Fruit fly (Drosophila melanogaster): Measurements from ENCODE around the gene CG2767.
"Not testable (repeated sequence)": the region's sequence is repeated elsewhere in the genome, so short reads cannot be mapped to it uniquely, and the experiment has no call there.

Gene CG2767

DNA sequence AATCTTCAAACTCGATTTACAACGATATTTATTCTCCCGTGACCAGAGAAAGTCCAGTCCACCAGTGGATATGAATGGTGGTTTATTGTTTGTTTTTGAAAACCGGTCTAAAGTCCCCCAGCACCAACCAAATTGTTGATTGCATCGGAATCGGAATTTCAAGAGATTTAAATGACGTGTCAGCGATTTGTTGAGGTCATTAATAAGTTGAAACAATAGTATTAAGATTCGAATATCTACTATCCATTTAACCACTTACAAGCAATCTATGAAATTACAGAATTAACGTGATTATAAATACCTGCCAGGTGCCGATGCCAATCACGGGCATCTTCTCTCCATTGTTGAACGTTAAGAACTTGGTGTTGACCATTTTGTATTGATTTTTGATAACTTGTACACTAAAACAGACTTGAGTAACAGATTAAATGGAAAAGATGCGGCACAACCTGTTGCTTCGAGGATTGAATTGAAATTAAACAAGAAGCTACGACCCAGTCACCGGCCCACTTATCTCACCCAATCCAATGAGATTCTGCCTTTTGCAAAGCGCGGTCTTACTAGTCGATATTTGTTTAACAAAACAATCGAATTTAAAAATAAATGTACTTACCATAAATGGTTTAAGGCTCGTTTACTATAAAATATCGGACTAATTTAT, at the start of gene CG2767:
CG2767 (minus strand) TSS at position 516 of the 661 bp plus-strand sequence.
- TF ChIP-seq CG9948 (tag; optimal IDR thresholded peaks at IDR 0.05) (no peak), CG12605 (GFP tag; IDR thresholded peaks at IDR 0.05) (peak; percentile 87), EcR (GFP tag; optimal IDR thresholded peaks at IDR 0.05) (peak; percentile 54), rn (GFP tag; IDR thresholded peaks at IDR 0.05) (no peak)

DNA sequence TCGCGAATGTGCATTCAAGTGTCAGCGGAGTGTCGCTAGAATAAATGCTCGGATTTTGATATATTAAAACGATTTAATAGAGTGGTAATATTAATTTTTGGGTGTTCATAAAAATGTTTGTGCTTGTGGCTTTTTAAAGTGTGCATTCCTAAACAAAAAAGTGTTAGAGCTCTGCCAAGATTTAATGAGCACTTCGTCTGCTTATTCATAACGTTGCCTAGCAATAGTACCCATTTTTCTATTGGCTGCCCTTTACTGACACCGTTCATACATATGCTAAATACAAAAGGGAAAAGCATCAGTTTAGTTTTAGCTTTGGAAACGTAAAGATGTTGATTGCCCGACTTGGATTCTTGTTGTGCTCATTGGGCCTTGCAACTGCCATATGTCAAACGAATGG, 41.5 kb upstream of the CG2767 start, which contains the start of gene CG43061:
CG43061 (plus strand) TSS at position 301 of the 400 bp plus-strand sequence.
- not testable (repeated sequence) for TF ChIP-seq Ets98B (GFP tag; IDR thresholded peaks at IDR 0.05); Snoo (tag; optimal IDR thresholded peaks at IDR 0.05); fd96Ca (GFP tag; IDR thresholded peaks at IDR 0.05)

DNA sequence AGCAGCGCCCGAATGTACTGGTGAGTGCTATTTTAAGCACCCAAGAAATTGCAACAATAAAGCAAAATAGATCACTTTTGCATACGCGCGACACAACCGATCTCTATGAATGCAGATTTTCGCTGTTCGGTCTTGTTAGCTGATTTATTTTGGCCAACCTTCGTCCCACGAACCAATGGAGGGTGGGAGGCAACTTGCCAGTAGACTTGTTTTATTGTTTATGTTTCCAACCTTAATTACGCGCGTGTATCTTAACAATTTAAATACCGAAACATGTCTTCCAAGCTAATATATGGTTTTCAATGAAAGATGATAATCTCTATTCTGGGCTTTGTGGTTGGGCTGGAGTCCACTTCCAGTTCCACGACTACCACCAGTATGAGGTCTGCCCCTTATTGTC, 41.0 kb upstream of the CG2767 start, which contains the start of gene CG43618:
CG43618 (plus strand) TSS at position 301 of the 400 bp plus-strand sequence.
- not testable (repeated sequence) for TF ChIP-seq CG8159 (tag; optimal IDR thresholded peaks at IDR 0.05); CG17806 (tag; optimal IDR thresholded peaks at IDR 0.05); fd96Ca (GFP tag; IDR thresholded peaks at IDR 0.05)

DNA sequence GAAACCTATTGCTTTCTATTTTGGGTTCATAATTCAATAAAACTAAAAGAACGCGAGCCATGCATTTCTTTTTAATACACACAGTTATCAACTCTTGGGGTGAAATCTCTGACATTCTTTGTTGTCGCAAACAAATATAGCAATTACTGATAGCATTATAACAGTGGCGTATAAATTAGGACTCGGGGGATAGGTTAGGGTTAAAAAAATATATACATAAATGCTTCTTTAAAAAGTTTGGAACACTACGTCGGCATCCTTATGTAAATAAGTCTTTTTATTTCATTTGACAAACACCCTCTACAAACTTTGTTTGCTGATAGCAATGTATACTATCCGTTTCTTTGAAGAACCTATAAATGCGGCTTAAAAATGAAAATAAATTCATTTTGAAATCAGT, 32.9 kb upstream of the CG2767 start, which contains the start of gene CG43060:
CG43060 (plus strand) TSS at position 382 of the 400 bp plus-strand sequence.
- no peak for TF ChIP-seq EcR (GFP tag; optimal IDR thresholded peaks at IDR 0.05)
- TF ChIP-seq Ets98B (GFP tag; IDR thresholded peaks at IDR 0.05) = peak; percentile 24; the same call in 1 of the 2 replicates
- no peak for TF ChIP-seq CG10348 (GFP tag; IDR thresholded peaks at IDR 0.05)
- peak; percentile 31 for TF ChIP-seq CG8159 (tag; optimal IDR thresholded peaks at IDR 0.05)
- peak; percentile 22 for TF ChIP-seq CG8301 (tag; optimal IDR thresholded peaks at IDR 0.05)
- peak; percentile 50; the same call in 2 of the 3 replicates for TF ChIP-seq CG4496 (GFP tag; IDR thresholded peaks at IDR 0.05)
- TF ChIP-seq Pif1A (GFP tag; optimal IDR thresholded peaks at IDR 0.05) = no peak
- no peak for TF ChIP-seq CG9948 (tag; optimal IDR thresholded peaks at IDR 0.05)
- no peak for TF ChIP-seq fd96Ca (GFP tag; IDR thresholded peaks at IDR 0.05)
- TF ChIP-seq Snoo (tag; optimal IDR thresholded peaks at IDR 0.05) = no peak
- no peak for TF ChIP-seq CG13204 (GFP tag; optimal IDR thresholded peaks at IDR 0.05)
- peak; percentile 38 for TF ChIP-seq CG14655 (GFP tag; optimal IDR thresholded peaks at IDR 0.05)
- TF ChIP-seq CG17806 (tag; optimal IDR thresholded peaks at IDR 0.05) = peak; percentile 29

DNA sequence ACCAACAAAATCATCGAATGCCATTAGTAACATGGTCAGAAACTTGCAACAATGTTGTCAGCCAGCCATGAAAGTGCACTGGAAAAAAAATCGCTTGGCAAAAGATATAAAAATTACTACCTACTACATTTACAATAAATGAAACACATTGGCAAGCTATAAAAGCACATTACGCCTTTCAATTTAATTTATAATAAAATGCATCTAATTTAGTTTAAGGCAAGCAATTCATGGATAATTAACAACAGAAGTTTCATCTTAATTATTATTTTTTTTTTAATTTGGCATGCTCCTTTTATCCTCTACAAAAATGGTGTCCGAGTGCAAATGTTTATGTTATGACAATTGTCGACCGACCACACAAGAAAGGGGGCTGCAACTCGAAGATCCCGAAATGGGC, 31.0 kb upstream of the CG2767 start:
- TF ChIP-seq CG4496 (GFP tag; IDR thresholded peaks at IDR 0.05) = 0 out of 3 replicates have a peak, but pooled peaks have one; percentile 12
- TF ChIP-seq Ets98B (GFP tag; IDR thresholded peaks at IDR 0.05) = peak; percentile 30
- no peak for TF ChIP-seq CG8159 (tag; optimal IDR thresholded peaks at IDR 0.05)

DNA sequence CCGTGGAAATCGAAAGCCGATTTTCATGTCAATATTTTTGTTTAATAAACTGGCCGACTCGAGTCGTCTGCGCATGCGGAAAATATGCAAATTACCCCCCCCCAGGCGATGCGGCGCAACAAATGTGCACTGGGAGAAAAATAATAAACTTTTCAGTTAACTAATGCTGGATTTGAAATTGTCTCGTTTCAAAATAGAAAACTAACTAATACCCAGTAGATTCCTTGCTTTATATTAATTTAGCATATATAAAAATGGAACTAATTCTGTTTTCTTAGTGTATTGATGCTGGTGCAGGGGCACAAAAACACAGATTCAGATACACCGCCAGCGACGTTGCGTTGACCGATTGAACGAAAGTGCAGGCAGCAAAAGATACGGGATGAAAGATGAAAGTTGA, 30.0 kb upstream of the CG2767 start:
- peak; percentile 40 for TF ChIP-seq Pif1A (GFP tag; optimal IDR thresholded peaks at IDR 0.05)
- TF ChIP-seq CG13204 (GFP tag; optimal IDR thresholded peaks at IDR 0.05) = no peak
- peak; percentile 79 for TF ChIP-seq CG12605 (GFP tag; IDR thresholded peaks at IDR 0.05)
- peak; percentile 81 for TF ChIP-seq CG32121 (GFP tag; IDR thresholded peaks at IDR 0.05)
- TF ChIP-seq Snoo (tag; optimal IDR thresholded peaks at IDR 0.05) = peak; percentile 1
- peak; percentile 37 for TF ChIP-seq Pif1B (GFP tag; optimal IDR thresholded peaks at IDR 0.05)
- peak; percentile 85 for TF ChIP-seq Ets98B (GFP tag; IDR thresholded peaks at IDR 0.05)
- peak; percentile 86 for TF ChIP-seq CG4496 (GFP tag; IDR thresholded peaks at IDR 0.05)
- peak; percentile 71 for TF ChIP-seq CG8301 (tag; optimal IDR thresholded peaks at IDR 0.05)
- peak; percentile 4 for TF ChIP-seq CG15710 (tag; optimal IDR thresholded peaks at IDR 0.05)
- TF ChIP-seq D1 (tag; optimal IDR thresholded peaks at IDR 0.05) = no peak
- peak; percentile 59 for TF ChIP-seq CG17806 (tag; optimal IDR thresholded peaks at IDR 0.05)
- peak; percentile 61; the same call in 1 of the 2 replicates for TF ChIP-seq rn (GFP tag; IDR thresholded peaks at IDR 0.05)
- TF ChIP-seq fd96Ca (GFP tag; IDR thresholded peaks at IDR 0.05) = peak; percentile 43; the same call in 2 of the 3 replicates
- TF ChIP-seq EcR (GFP tag; optimal IDR thresholded peaks at IDR 0.05) = no peak
- peak; percentile 64 for TF ChIP-seq CG8159 (tag; optimal IDR thresholded peaks at IDR 0.05)
- TF ChIP-seq CG14655 (GFP tag; optimal IDR thresholded peaks at IDR 0.05) = peak; percentile 58
- peak; percentile 49 for TF ChIP-seq CG9948 (tag; optimal IDR thresholded peaks at IDR 0.05)
- TF ChIP-seq CG10348 (GFP tag; IDR thresholded peaks at IDR 0.05) = no peak; the same call in 1 of the 2 replicates
- TF ChIP-seq gl (tag; optimal IDR thresholded peaks at IDR 0.05) = no peak
- TF ChIP-seq CG34367 (tag; optimal IDR thresholded peaks at IDR 0.05) = peak; percentile 22

DNA sequence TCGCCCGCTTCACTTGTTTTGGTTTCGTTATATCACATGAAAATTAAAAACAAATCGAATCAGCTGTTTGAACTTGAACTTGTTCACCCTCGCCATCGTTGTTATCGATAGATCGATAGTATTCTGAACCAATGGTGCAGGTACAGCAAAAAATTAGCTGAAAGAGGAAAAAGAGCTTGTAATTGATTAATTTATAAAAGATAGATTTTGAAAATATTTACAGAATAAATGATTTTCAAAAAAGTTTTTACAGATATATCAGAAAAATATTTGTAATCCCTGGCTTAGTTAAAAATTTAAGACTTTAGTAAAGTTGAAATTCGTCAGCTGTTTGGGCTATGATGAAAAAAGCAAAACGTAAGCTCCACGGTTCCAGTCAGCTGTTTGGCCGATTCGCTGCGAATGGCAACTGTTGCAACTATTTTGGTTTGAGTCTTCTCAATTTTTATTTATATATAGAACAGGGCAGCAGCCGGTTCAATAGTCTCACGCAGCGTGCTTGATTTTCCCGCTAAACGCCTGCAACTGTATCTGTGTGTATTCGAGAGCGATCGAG, 25.1 kb upstream of the CG2767 start, which contains the start of the genes CG11035 and unc-45:
CG11035 (minus strand) TSS at position 87 of the 556 bp plus-strand sequence.
unc-45 (plus strand) TSS at position 379 of the 556 bp plus-strand sequence.
- TF ChIP-seq CG14655 (GFP tag; optimal IDR thresholded peaks at IDR 0.05) (peak; percentile 49), CG12605 (GFP tag; IDR thresholded peaks at IDR 0.05) (no peak), CG10348 (GFP tag; IDR thresholded peaks at IDR 0.05) (no peak), Pif1A (GFP tag; optimal IDR thresholded peaks at IDR 0.05) (no peak), CG8301 (tag; optimal IDR thresholded peaks at IDR 0.05) (peak; percentile 20), EcR (GFP tag; optimal IDR thresholded peaks at IDR 0.05) (peak; percentile 87), CG32121 (GFP tag; IDR thresholded peaks at IDR 0.05) (0 out of 2 replicates have a peak, but pooled peaks have one; percentile 42), CG8159 (tag; optimal IDR thresholded peaks at IDR 0.05) (peak; percentile 39), Snoo (tag; optimal IDR thresholded peaks at IDR 0.05) (no peak), CG17806 (tag; optimal IDR thresholded peaks at IDR 0.05) (peak; percentile 34), CG9948 (tag; optimal IDR thresholded peaks at IDR 0.05) (peak; percentile 3), gl (tag; optimal IDR thresholded peaks at IDR 0.05) (no peak), rn (GFP tag; IDR thresholded peaks at IDR 0.05) (no peak), D1 (tag; optimal IDR thresholded peaks at IDR 0.05) (no peak), Ets98B (GFP tag; IDR thresholded peaks at IDR 0.05) (no peak; the same call in 1 of the 2 replicates), CG13204 (GFP tag; optimal IDR thresholded peaks at IDR 0.05) (no peak), CG4496 (GFP tag; IDR thresholded peaks at IDR 0.05) (0 out of 3 replicates have a peak, but pooled peaks have one; percentile 61), fd96Ca (GFP tag; IDR thresholded peaks at IDR 0.05) (no peak), CG15710 (tag; optimal IDR thresholded peaks at IDR 0.05) (peak; percentile 38)
